Worm (Caenorhabditis elegans) whole organism, L3 larva: ENCODE results near the gene H23N18.6.

Experiments
- ZK546.5 ChIP-seq: sonication (generic microtip); optimal IDR thresholded peaks from 2 replicates; lab custom pipeline; 2017; ENCODE audit warnings: missing biosample characterization, missing genetic modification characterization
- elt-3 ChIP-seq, 3 experiments: fragments of 150-350 bp in 1 of 3; sonication (generic microtip) in 2 of 3; optimal IDR thresholded peaks; 2 replicates in 2 of 3; 4 replicates in 1 of 3; lab custom pipeline; 2014 to 2017; ENCODE audit warnings: missing biosample characterization in 3 of 3, missing genetic modification characterization in 3 of 3
- eor-1 ChIP-seq, 2 experiments: fragments of 150-350 bp; optimal IDR thresholded peaks; 2 replicates each; lab custom pipeline; 2014 to 2018; ENCODE audit warnings: missing biosample characterization in 2 of 2, missing genetic modification characterization in 2 of 2
- fos-1 ChIP-seq: fragments of 150-350 bp; optimal IDR thresholded peaks from 2 replicates; lab custom pipeline; 2014; ENCODE audit warnings: missing biosample characterization, missing genetic modification characterization
- lin-39 ChIP-seq: fragments of 150-350 bp; optimal IDR thresholded peaks from 2 replicates; lab custom pipeline; 2018; ENCODE audit warnings: missing biosample characterization, missing genetic modification reagents, missing genetic modification characterization
- nhr-237 ChIP-seq: fragments of 150-350 bp; optimal IDR thresholded peaks from 2 replicates; lab custom pipeline; 2014; ENCODE audit warnings: missing biosample characterization, missing genetic modification characterization
- nhr-76 ChIP-seq: fragments of 150-350 bp; sonication (generic microtip); optimal IDR thresholded peaks from 5 replicates; lab custom pipeline; 2014; ENCODE audit warnings: missing biosample characterization, missing genetic modification characterization
- nhr-77 ChIP-seq: fragments of 150-350 bp; optimal IDR thresholded peaks from 2 replicates; lab custom pipeline; 2014; ENCODE audit warnings: missing biosample characterization, missing genetic modification characterization
- pha-4 ChIP-seq: fragments of 150-350 bp; optimal IDR thresholded peaks from 2 replicates; lab custom pipeline; 2014; ENCODE audit warnings: missing biosample characterization, missing genetic modification reagents, missing genetic modification characterization
- sea-2 ChIP-seq: fragments of 150-350 bp; sonication (generic microtip); optimal IDR thresholded peaks from 4 replicates; lab custom pipeline; 2014; ENCODE audit warnings: missing biosample characterization, missing genetic modification reagents, missing genetic modification characterization
- unc-39 ChIP-seq: sonication (generic microtip); optimal IDR thresholded peaks from 4 replicates; lab custom pipeline; 2017; ENCODE audit warnings: missing biosample characterization, missing genetic modification characterization
- ztf-11 ChIP-seq: fragments of 150-350 bp; optimal IDR thresholded peaks from 2 replicates; lab custom pipeline; 2014; ENCODE audit warnings: missing biosample characterization, missing genetic modification characterization

DNA sequence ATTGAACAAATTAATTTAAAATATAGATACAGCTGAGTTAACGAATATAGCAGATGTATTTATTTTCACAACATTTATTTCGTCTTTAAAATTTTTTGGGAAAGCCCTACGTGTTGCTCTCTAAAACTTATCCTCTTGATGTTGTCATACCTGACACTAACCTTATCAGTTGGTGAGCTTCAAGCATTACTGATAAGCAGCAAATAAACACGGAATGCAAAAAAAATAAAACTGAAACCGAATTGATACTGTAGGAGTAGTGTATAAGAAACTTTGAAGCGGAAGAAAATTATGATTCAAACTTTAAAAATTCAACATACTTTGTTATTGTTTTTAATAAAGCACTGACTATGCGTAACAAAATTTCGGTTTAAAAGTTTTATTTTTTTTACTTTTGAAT is 20.2 kb upstream of the H23N18.6 start:
- TF ChIP-seq nhr-237 (tag; lab: Kevin White, UChicago) = no peak
- no peak for TF ChIP-seq ZK546.5
- TF ChIP-seq ztf-11 (tag; lab: Kevin White, UChicago) = no peak
- TF ChIP-seq sea-2 = no peak
- TF ChIP-seq lin-39 (tag; lab: Kevin White, UChicago) = no peak
- TF ChIP-seq nhr-77 (tag; lab: Kevin White, UChicago) = no peak
- TF ChIP-seq pha-4 (tag; lab: Kevin White, UChicago) = no peak
- no peak for TF ChIP-seq elt-3 (tag; optimal IDR thresholded peaks at IDR 0.05; lab: Kevin White, UChicago)
- no peak for TF ChIP-seq eor-1 (tag; optimal IDR thresholded peaks at IDR 0.05; lab: Kevin White, UChicago)
- TF ChIP-seq unc-39 (tag; lab: Kevin White, UChicago) = no peak
- no peak for TF ChIP-seq fos-1
- TF ChIP-seq nhr-76 (tag; lab: Kevin White, UChicago) = no peak
